Worm (Caenorhabditis elegans) whole organism, L2 larva: ENCODE measurements around the gene wdr-4.

Source experiments
- C34F6.9 ChIP-seq: fragments of 150-350 bp; optimal IDR thresholded peaks from 2 replicates; lab custom pipeline; 2014; ENCODE audit warnings: missing biosample characterization, missing genetic modification characterization
- F13H6.1 ChIP-seq: sonication (generic microtip); optimal IDR thresholded peaks from 2 replicates; lab custom pipeline; 2016; ENCODE audit warnings: missing genetic modification characterization, missing compliant biosample characterization
- R02D3.7 ChIP-seq: fragments of 150-350 bp; optimal IDR thresholded peaks from 2 replicates; lab custom pipeline; 2014; ENCODE audit warnings: missing biosample characterization, missing genetic modification characterization
- Y55F3AM.14 ChIP-seq: fragments of 200-800 bp; sonication (Bioruptor generic); optimal IDR thresholded peaks from 2 replicates; lab custom pipeline; 2018; ENCODE audit warnings: mild to moderate bottlenecking, missing genetic modification characterization, missing compliant biosample characterization
- ZK546.5 ChIP-seq: sonication (generic microtip); optimal IDR thresholded peaks from 2 replicates; lab custom pipeline; 2017; ENCODE audit warnings: missing biosample characterization, missing genetic modification characterization
- aly-2 ChIP-seq: fragments of 150-350 bp; optimal IDR thresholded peaks from 2 replicates; lab custom pipeline; 2014; ENCODE audit warnings: missing biosample characterization, missing genetic modification characterization
- ama-1 ChIP-seq: fragments of 150-350 bp; optimal IDR thresholded peaks from 2 replicates; lab custom pipeline; 2018; ENCODE audit warnings: inconsistent platforms
- ceh-16 ChIP-seq: fragments of 150-350 bp; optimal IDR thresholded peaks from 2 replicates; lab custom pipeline; 2014; ENCODE audit warnings: missing biosample characterization, missing genetic modification characterization
- ceh-82 ChIP-seq: fragments of 150-350 bp; optimal IDR thresholded peaks from 2 replicates; lab custom pipeline; 2014; ENCODE audit warnings: missing biosample characterization, missing genetic modification characterization
- crh-2 ChIP-seq: sonication (generic microtip); optimal IDR thresholded peaks from 2 replicates; lab custom pipeline; 2017; ENCODE audit warnings: missing biosample characterization, missing genetic modification characterization
- dmd-4 ChIP-seq: sonication (generic microtip); optimal IDR thresholded peaks from 2 replicates; lab custom pipeline; 2017; ENCODE audit warnings: missing biosample characterization, missing genetic modification characterization
- elt-1 ChIP-seq: fragments of 150-350 bp; optimal IDR thresholded peaks from 2 replicates; lab custom pipeline; 2014; ENCODE audit warnings: missing biosample characterization, missing genetic modification characterization
- elt-3 ChIP-seq: sonication (generic microtip); optimal IDR thresholded peaks from 2 replicates; lab custom pipeline; 2017; ENCODE audit warnings: missing biosample characterization, missing genetic modification characterization
- fos-1 ChIP-seq: fragments of 150-350 bp; optimal IDR thresholded peaks from 2 replicates; lab custom pipeline; 2014; ENCODE audit warnings: missing biosample characterization, missing genetic modification characterization
- gmeb-1 ChIP-seq: fragments of 150-350 bp; optimal IDR thresholded peaks from 2 replicates; lab custom pipeline; 2014; ENCODE audit warnings: missing biosample characterization, missing genetic modification characterization
- lin-11 ChIP-seq: fragments of 150-350 bp; sonication (generic microtip); optimal IDR thresholded peaks from 2 replicates; lab custom pipeline; 2014; ENCODE audit warnings: missing biosample characterization, missing genetic modification characterization, inconsistent platforms, mixed read lengths
- lsy-2 ChIP-seq, 2 experiments: fragments of 150-350 bp in 1 of 2; sonication (generic microtip) in 1 of 2; optimal IDR thresholded peaks; 2 replicates each; lab custom pipeline; 2014 to 2017; ENCODE audit warnings: missing biosample characterization in 2 of 2, missing genetic modification characterization in 2 of 2
- mab-5 ChIP-seq: fragments of 150-350 bp; optimal IDR thresholded peaks from 2 replicates; lab custom pipeline; 2014; ENCODE audit warnings: missing biosample characterization, missing genetic modification characterization
- mdl-1 ChIP-seq, 2 experiments: fragments of 150-350 bp in 1 of 2; sonication (generic microtip) in 1 of 2; optimal IDR thresholded peaks; 2 replicates each; lab custom pipeline; 2017; ENCODE audit warnings: missing biosample characterization in 2 of 2, missing genetic modification characterization in 2 of 2
- nhr-10 ChIP-seq: sonication (generic microtip); optimal IDR thresholded peaks from 2 replicates; lab custom pipeline; 2017; ENCODE audit warnings: missing biosample characterization, missing genetic modification characterization
- nhr-11 ChIP-seq: fragments of 150-350 bp; optimal IDR thresholded peaks from 2 replicates; lab custom pipeline; 2014; ENCODE audit warnings: missing biosample characterization, missing genetic modification characterization
- nhr-12 ChIP-seq: fragments of 150-350 bp; optimal IDR thresholded peaks from 2 replicates; lab custom pipeline; 2014; ENCODE audit warnings: missing biosample characterization, missing genetic modification characterization
- nhr-129 ChIP-seq: fragments of 150-350 bp; optimal IDR thresholded peaks from 2 replicates; lab custom pipeline; 2014; ENCODE audit warnings: missing biosample characterization, missing genetic modification characterization
- nhr-21 ChIP-seq: fragments of 150-350 bp; optimal IDR thresholded peaks from 2 replicates; lab custom pipeline; 2014; ENCODE audit warnings: missing biosample characterization, missing genetic modification characterization
- nhr-237 ChIP-seq: fragments of 150-350 bp; optimal IDR thresholded peaks from 2 replicates; lab custom pipeline; 2014; ENCODE audit warnings: missing biosample characterization, missing genetic modification characterization
- nhr-25 ChIP-seq: fragments of 150-350 bp; sonication (generic microtip); optimal IDR thresholded peaks from 3 replicates; lab custom pipeline; 2014; ENCODE audit warnings: missing biosample characterization, missing genetic modification characterization
- sem-4 ChIP-seq: fragments of 150-350 bp; optimal IDR thresholded peaks from 2 replicates; lab custom pipeline; 2014; ENCODE audit warnings: missing biosample characterization, missing genetic modification reagents, missing genetic modification characterization
- skn-1 ChIP-seq: sonication (generic microtip); optimal IDR thresholded peaks from 2 replicates; lab custom pipeline; 2017; ENCODE audit warnings: missing biosample characterization, missing genetic modification characterization
- sma-3 ChIP-seq: sonication (generic microtip); optimal IDR thresholded peaks from 2 replicates; lab custom pipeline; 2016; ENCODE audit warnings: missing genetic modification reagents, missing genetic modification characterization, missing compliant biosample characterization
- snpc-4 ChIP-seq: fragments of 150-350 bp; optimal IDR thresholded peaks from 2 replicates; lab custom pipeline; 2014; ENCODE audit warnings: missing biosample characterization, missing genetic modification characterization
- unc-39 ChIP-seq: fragments of 150-350 bp; optimal IDR thresholded peaks from 2 replicates; lab custom pipeline; 2014; ENCODE audit warnings: missing biosample characterization, missing genetic modification characterization
- unc-62 ChIP-seq: fragments of 150-350 bp; optimal IDR thresholded peaks from 2 replicates; lab custom pipeline; 2014; ENCODE audit warnings: missing biosample characterization, missing genetic modification reagents, missing genetic modification characterization
- zag-1 ChIP-seq: fragments of 150-350 bp; optimal IDR thresholded peaks from 2 replicates; lab custom pipeline; 2014; ENCODE audit warnings: missing biosample characterization, missing genetic modification characterization
- ztf-1 ChIP-seq: fragments of 200-800 bp; sonication (Bioruptor generic); conservative IDR thresholded peaks from 2 replicates; pipeline ENCODE4 v1.3.6; 2022; ENCODE audit warnings: missing genetic modification characterization, missing compliant biosample characterization
- ztf-11 ChIP-seq: sonication (generic microtip); optimal IDR thresholded peaks from 2 replicates; lab custom pipeline; 2017; ENCODE audit warnings: missing biosample characterization, missing genetic modification characterization
- ztf-4 ChIP-seq: fragments of 150-350 bp; optimal IDR thresholded peaks from 2 replicates; lab custom pipeline; 2014; ENCODE audit warnings: missing biosample characterization, missing genetic modification characterization

Gene wdr-4

DNA sequence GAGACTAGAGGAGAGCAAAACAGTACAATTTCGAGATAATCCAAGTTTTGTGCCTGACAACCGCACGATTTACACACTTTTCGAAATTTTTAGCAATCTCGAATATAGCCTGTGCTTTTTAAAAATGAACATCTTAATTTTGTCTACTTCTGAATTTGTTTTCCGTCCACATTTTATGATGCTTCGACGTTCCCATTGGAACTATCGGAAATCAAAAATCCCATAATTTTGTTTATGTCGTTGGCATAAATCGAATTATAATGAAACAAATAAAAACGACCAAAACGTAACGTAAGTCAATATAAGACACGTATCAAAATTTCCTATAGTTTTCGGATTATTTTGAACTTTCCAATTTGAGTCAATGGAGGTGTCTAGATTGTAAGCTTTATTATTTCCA is 11.4 kb downstream of the wdr-4 start, which contains the start of gene K07E12.2:
TSS of gene K07E12.2 (plus strand) at position 301 of the 400 bp plus-strand sequence.
- TF ChIP-seq elt-3: no peak
- no peak for TF ChIP-seq mdl-1 (tag; optimal IDR thresholded peaks at IDR 0.05; lab: Kevin White, UChicago)

DNA sequence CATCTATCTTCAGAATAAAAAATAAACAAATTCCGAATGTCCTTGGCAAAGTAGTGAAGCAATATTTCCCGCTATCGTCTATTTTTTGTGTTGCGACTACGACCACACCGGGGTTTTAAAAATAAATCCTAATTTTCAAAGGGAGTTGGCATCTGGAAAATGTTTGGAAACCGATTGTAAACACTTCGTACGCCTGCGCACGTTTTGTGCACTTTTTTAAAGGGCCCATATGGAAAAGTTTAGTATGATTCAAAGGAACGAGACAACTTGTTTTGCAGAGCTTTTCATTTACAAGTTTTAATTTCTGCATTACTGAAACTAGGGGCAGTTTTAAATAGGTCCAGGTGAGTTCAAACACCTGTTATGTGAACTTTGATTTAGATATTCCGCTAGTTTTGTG is 14.5 kb downstream of the wdr-4 start:
- TF ChIP-seq aly-2 (tag; lab: Kevin White, UChicago): no peak
- no peak for TF ChIP-seq ceh-82 (tag; lab: Kevin White, UChicago)
- no peak for TF ChIP-seq R02D3.7 (tag; lab: Kevin White, UChicago)
- no peak for TF ChIP-seq gmeb-1 (tag; lab: Kevin White, UChicago)

DNA sequence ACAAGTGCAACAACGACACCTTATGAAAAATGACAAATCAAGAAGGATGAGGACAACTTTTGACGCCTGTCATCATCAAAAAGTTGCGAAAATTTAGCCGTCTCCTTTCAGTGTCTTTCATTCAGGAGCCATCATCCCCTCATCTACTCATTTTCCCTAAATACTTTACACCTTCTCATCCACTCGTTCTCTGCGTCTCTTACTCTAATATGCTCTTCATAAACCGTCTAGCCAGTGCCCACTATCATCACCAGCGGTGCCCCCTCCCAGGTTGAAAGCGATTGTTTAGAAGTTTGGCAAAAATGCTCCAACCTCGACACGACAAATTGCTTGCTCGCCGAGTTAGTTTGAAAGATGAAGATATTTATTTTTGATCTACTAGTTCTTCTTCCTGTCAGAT is 17.0 kb downstream of the wdr-4 start:
- no peak for TF ChIP-seq nhr-21
- peak; percentile 44 for TF ChIP-seq F13H6.1 (tag; lab: Kevin White, UChicago)
- no peak for TF ChIP-seq lsy-2 (tag; optimal IDR thresholded peaks at IDR 0.05; lab: Kevin White, UChicago)
- TF ChIP-seq ZK546.5 (tag; lab: Kevin White, UChicago): no peak
- no peak for TF ChIP-seq ceh-82 (tag; lab: Kevin White, UChicago)
- no peak for TF ChIP-seq ztf-11
- TF ChIP-seq dmd-4 (tag; lab: Kevin White, UChicago): no peak
- no peak for TF ChIP-seq elt-1 (tag; lab: Kevin White, UChicago)
- TF ChIP-seq nhr-10 (tag; lab: Kevin White, UChicago): no peak
- TF ChIP-seq ztf-1 (GFP tag; lab: Robert Waterston, UW): no peak
- no peak for TF ChIP-seq skn-1 (tag; lab: Kevin White, UChicago)
- peak; percentile 40 for TF ChIP-seq nhr-129
- no peak for TF ChIP-seq nhr-237 (tag; lab: Kevin White, UChicago)
- TF ChIP-seq, all 48 proteins: peak for 2

DNA sequence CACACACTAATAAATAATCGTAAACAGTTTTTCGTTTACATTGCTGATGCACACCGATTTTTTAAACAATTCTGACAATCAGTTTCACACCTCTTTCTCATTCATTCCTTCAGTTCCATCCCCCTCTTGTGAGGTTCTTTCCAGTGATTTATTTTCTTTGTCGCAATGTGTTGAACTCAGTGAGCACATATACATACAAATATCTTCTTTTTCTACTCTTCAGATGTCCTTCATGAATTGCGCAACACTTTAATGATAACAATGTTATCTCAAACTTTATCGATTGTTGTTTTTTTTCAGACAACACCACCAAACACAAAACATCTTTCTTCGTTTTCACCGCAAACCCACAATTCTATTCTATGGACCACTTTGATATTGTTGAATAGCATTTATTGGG is 20.4 kb downstream of the wdr-4 start, which contains the start of gene dig-1:
TSS of gene dig-1 (plus strand) at position 301 of the 400 bp plus-strand sequence.
- TF ChIP-seq nhr-21: no peak
- TF ChIP-seq ztf-11: no peak
- no peak for TF ChIP-seq nhr-25 (tag; lab: Kevin White, UChicago)
- TF ChIP-seq nhr-129: no peak
- TF ChIP-seq mab-5 (tag; lab: Kevin White, UChicago): no peak
- no peak for TF ChIP-seq gmeb-1 (tag; lab: Kevin White, UChicago)
- TF ChIP-seq nhr-10 (tag; lab: Kevin White, UChicago): no peak
- TF ChIP-seq lin-11: no peak
- no peak for TF ChIP-seq aly-2 (tag; lab: Kevin White, UChicago)
- TF ChIP-seq ama-1: no peak
- no peak for TF ChIP-seq R02D3.7 (tag; lab: Kevin White, UChicago)

DNA sequence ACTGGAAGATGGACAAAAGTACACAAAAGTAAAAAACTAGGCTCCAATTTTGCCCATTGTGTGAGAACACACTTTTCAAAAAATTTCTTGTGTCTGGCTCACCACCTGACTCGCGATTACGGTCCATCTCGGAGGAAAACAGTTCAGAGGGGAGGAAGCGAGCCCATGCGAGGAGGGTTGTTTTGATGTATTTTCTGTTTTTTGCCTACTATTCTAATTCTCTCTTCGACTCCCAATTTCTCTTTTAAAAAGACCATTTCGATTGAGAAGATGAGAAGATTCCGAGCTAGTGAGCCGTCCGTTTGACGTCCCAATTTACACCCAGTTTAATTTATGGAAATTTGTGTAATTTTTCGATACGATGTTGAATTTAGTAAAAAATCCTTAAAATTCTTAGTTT is 21.1 kb downstream of the wdr-4 start:
- no peak for TF ChIP-seq lin-11
- no peak for TF ChIP-seq snpc-4 (tag; lab: Kevin White, UChicago)
- no peak for TF ChIP-seq sma-3 (GFP tag; lab: Kevin White, UChicago)
- TF ChIP-seq ama-1: no peak
- no peak for TF ChIP-seq unc-62 (GFP tag; lab: Kevin White, UChicago)
- no peak for TF ChIP-seq fos-1 (tag; lab: Kevin White, UChicago)
- TF ChIP-seq zag-1 (tag; lab: Kevin White, UChicago): no peak
- no peak for TF ChIP-seq nhr-21

DNA sequence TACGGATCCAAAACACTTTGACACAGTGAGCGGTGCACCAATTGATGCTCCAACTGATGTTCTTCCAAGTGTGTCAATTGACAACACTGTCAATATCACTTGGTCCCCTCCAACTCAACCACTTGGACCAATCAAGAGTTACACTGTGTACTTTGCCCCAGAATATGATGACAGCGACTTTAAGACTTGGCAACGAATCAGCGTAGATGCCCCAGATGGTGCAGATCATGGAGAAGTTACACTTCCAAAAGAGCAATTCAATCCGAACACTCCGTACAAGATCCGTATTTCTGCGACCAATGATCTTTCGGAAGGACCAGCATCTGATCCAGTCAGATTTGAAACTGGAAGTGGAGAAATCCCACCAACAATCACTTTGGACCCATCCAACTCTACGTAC is 27.0 kb downstream of the wdr-4 start:
- no peak for TF ChIP-seq snpc-4 (tag; lab: Kevin White, UChicago)
- TF ChIP-seq ceh-16 (tag; lab: Kevin White, UChicago): no peak
- TF ChIP-seq unc-62 (GFP tag; lab: Kevin White, UChicago): no peak
- no peak for TF ChIP-seq nhr-12 (tag; lab: Kevin White, UChicago)
- no peak for TF ChIP-seq sem-4 (tag; lab: Kevin White, UChicago)
- no peak for TF ChIP-seq elt-1 (tag; lab: Kevin White, UChicago)
- TF ChIP-seq F13H6.1 (tag; lab: Kevin White, UChicago): no peak
- TF ChIP-seq C34F6.9 (tag; lab: Kevin White, UChicago): no peak
- TF ChIP-seq crh-2: no peak
- TF ChIP-seq nhr-11 (tag; lab: Kevin White, UChicago): no peak
- no peak for TF ChIP-seq ztf-4 (tag; lab: Kevin White, UChicago)
- TF ChIP-seq Y55F3AM.14 (GFP tag; lab: Kevin White, UChicago): no peak
- no peak for TF ChIP-seq fos-1 (tag; lab: Kevin White, UChicago)
- TF ChIP-seq unc-39: no peak
- no peak for TF ChIP-seq ztf-11
